Fruit fly (Drosophila melanogaster) whole organism, prepupa: Measurements from ENCODE around the gene Atac3.

Experiments
- CG10669 ChIP-seq: fragments of 200-800 bp; sonication (Bioruptor generic); optimal IDR thresholded peaks from 3 replicates; lab custom pipeline; 2018; ENCODE audit warnings: missing biosample characterization, mild to moderate bottlenecking, missing genetic modification characterization, moderate library complexity
- CG11294 ChIP-seq: fragments of 200-800 bp; sonication (Bioruptor generic); IDR thresholded peaks from 2 replicates; pipeline ENCODE4 v1.3.6; 2022; ENCODE audit warnings: missing biosample characterization, missing genetic modification characterization
- CG11762 ChIP-seq: fragments of 200-800 bp; sonication (Bioruptor generic); optimal IDR thresholded peaks from 3 replicates; lab custom pipeline; 2016; ENCODE audit warnings: missing biosample characterization, missing genetic modification characterization; ENCODE audit not compliant: insufficient read depth
- CG15336 ChIP-seq: fragments of 200-800 bp; sonication (Bioruptor generic); IDR thresholded peaks from 2 replicates; pipeline ENCODE4 v1.3.6; 2022; ENCODE audit warnings: missing biosample characterization, missing genetic modification characterization
- CG1621 ChIP-seq: fragments of 200-800 bp; sonication (Bioruptor generic); optimal IDR thresholded peaks from 3 replicates; lab custom pipeline; 2018; ENCODE audit warnings: missing biosample characterization, mild to moderate bottlenecking, missing genetic modification characterization
- CG3032 ChIP-seq: fragments of 200-800 bp; optimal IDR thresholded peaks from 2 replicates; lab custom pipeline; 2019; ENCODE audit warnings: missing biosample characterization, mild to moderate bottlenecking, missing genetic modification characterization, moderate library complexity
- CG31627 ChIP-seq: fragments of 200-800 bp; sonication (Bioruptor generic); optimal IDR thresholded peaks from 3 replicates; lab custom pipeline; 2016; ENCODE audit warnings: missing biosample characterization, missing genetic modification characterization
- CG34406 ChIP-seq: fragments of 200-800 bp; sonication (Bioruptor generic); optimal IDR thresholded peaks from 3 replicates; lab custom pipeline; 2016; ENCODE audit warnings: missing biosample characterization, missing genetic modification characterization
- CG3919 ChIP-seq: fragments of 200-800 bp; sonication (Bioruptor generic); optimal IDR thresholded peaks from 3 replicates; lab custom pipeline; 2016; ENCODE audit warnings: missing biosample characterization, missing genetic modification characterization
- CG4318 ChIP-seq: fragments of 200-800 bp; sonication (Bioruptor generic); optimal IDR thresholded peaks from 3 replicates; lab custom pipeline; 2017; ENCODE audit warnings: missing biosample characterization, mild to moderate bottlenecking, missing genetic modification characterization
- CG6163 ChIP-seq: fragments of 200-800 bp; sonication (Bioruptor generic); IDR thresholded peaks from 3 replicates; pipeline ENCODE4 v1.3.6; 2022; ENCODE audit warnings: missing biosample characterization, missing genetic modification characterization
- CG6276 ChIP-seq: fragments of 200-800 bp; sonication (Bioruptor generic); optimal IDR thresholded peaks from 2 replicates; lab custom pipeline; 2017; ENCODE audit warnings: missing biosample characterization, mild to moderate bottlenecking, missing genetic modification characterization
- CG6792 ChIP-seq: fragments of 200-800 bp; sonication (Bioruptor generic); optimal IDR thresholded peaks from 3 replicates; lab custom pipeline; 2016; ENCODE audit warnings: missing biosample characterization, missing genetic modification characterization
- CG6854 ChIP-seq: fragments of 200-800 bp; sonication (Bioruptor generic); optimal IDR thresholded peaks from 2 replicates; lab custom pipeline; 2017; ENCODE audit warnings: missing biosample characterization, mild to moderate bottlenecking, missing genetic modification characterization
- CG8119 ChIP-seq: fragments of 200-800 bp; sonication (Bioruptor generic); IDR thresholded peaks from 3 replicates; pipeline ENCODE4 v1.3.6; 2022; ENCODE audit warnings: missing biosample characterization, missing genetic modification characterization
- CG8319 ChIP-seq: fragments of 200-800 bp; sonication (Bioruptor generic); optimal IDR thresholded peaks from 3 replicates; lab custom pipeline; 2016; ENCODE audit warnings: missing biosample characterization, missing genetic modification characterization
- CG9139 ChIP-seq: fragments of 200-800 bp; sonication (Bioruptor generic); optimal IDR thresholded peaks from 3 replicates; lab custom pipeline; 2017; ENCODE audit warnings: missing biosample characterization, mild to moderate bottlenecking, missing genetic modification characterization
- Eip75B ChIP-seq: fragments of 200-800 bp; sonication (Bioruptor generic); optimal IDR thresholded peaks from 3 replicates; lab custom pipeline; 2016; ENCODE audit warnings: missing biosample characterization, missing genetic modification characterization
- Eip93F ChIP-seq: fragments of 200-800 bp; sonication (Bioruptor generic); optimal IDR thresholded peaks from 2 replicates; lab custom pipeline; 2016; ENCODE audit warnings: missing biosample characterization, mild to moderate bottlenecking, missing genetic modification characterization
- Ets21C ChIP-seq: fragments of 200-800 bp; sonication (Bioruptor generic); optimal IDR thresholded peaks from 3 replicates; lab custom pipeline; 2016; ENCODE audit warnings: missing biosample characterization, missing genetic modification characterization
- Ets96B ChIP-seq: fragments of 200-800 bp; optimal IDR thresholded peaks from 2 replicates; lab custom pipeline; 2019; ENCODE audit warnings: missing biosample characterization, mild to moderate bottlenecking, missing genetic modification characterization, moderate library complexity
- Gug ChIP-seq: fragments of 200-800 bp; sonication (Bioruptor generic); IDR thresholded peaks from 2 replicates; pipeline ENCODE4 v1.3.6; 2022; ENCODE audit warnings: missing biosample characterization, missing genetic modification characterization
- Hr38 ChIP-seq: sonication (Bioruptor generic); optimal IDR thresholded peaks from 2 replicates; lab custom pipeline; 2016; ENCODE audit warnings: missing biosample characterization, missing genetic modification characterization
- Hr39 ChIP-seq: fragments of 200-800 bp; sonication (Bioruptor generic); optimal IDR thresholded peaks from 2 replicates; lab custom pipeline; 2016; ENCODE audit warnings: missing biosample characterization, missing genetic modification characterization
- Hr4 ChIP-seq: fragments of 200-800 bp; sonication (Bioruptor generic); optimal IDR thresholded peaks from 3 replicates; lab custom pipeline; 2016; ENCODE audit warnings: missing biosample characterization, missing genetic modification characterization
- Met ChIP-seq: fragments of 200-800 bp; sonication (Bioruptor generic); optimal IDR thresholded peaks from 3 replicates; lab custom pipeline; 2016; ENCODE audit warnings: missing biosample characterization, missing genetic modification characterization
- OdsH ChIP-seq: fragments of 200-800 bp; sonication (Bioruptor generic); optimal IDR thresholded peaks from 3 replicates; lab custom pipeline; 2016; ENCODE audit warnings: missing biosample characterization, missing genetic modification characterization
- achi ChIP-seq: fragments of 200-800 bp; sonication (Bioruptor generic); optimal IDR thresholded peaks from 3 replicates; lab custom pipeline; 2016; ENCODE audit warnings: missing biosample characterization, missing genetic modification characterization
- acj6 ChIP-seq: fragments of 200-800 bp; sonication (Bioruptor generic); optimal IDR thresholded peaks from 3 replicates; lab custom pipeline; 2016; ENCODE audit warnings: missing biosample characterization, missing genetic modification characterization
- cyc ChIP-seq: fragments of 200-800 bp; sonication (Bioruptor generic); optimal IDR thresholded peaks from 3 replicates; lab custom pipeline; 2016; ENCODE audit warnings: missing biosample characterization, missing genetic modification characterization
- eg ChIP-seq: fragments of 200-800 bp; sonication (Bioruptor generic); IDR thresholded peaks from 3 replicates; pipeline ENCODE4 v1.3.6; 2022; ENCODE audit warnings: missing biosample characterization, missing genetic modification characterization
- fd59A ChIP-seq: fragments of 200-800 bp; sonication (Bioruptor generic); optimal IDR thresholded peaks from 2 replicates; lab custom pipeline; 2017; ENCODE audit warnings: missing biosample characterization, mild to moderate bottlenecking, missing genetic modification characterization, missing genetic modification reagents
- pdm3 ChIP-seq: fragments of 200-800 bp; sonication (Bioruptor generic); optimal IDR thresholded peaks from 3 replicates; lab custom pipeline; 2016; ENCODE audit warnings: missing biosample characterization, missing genetic modification characterization
- salr ChIP-seq, 2 experiments: fragments of 200-800 bp; sonication (Bioruptor generic); optimal IDR thresholded peaks; 3 replicates each; lab custom pipeline; 2016 to 2018; ENCODE audit warnings: missing biosample characterization in 2 of 2, missing genetic modification characterization in 2 of 2, mild to moderate bottlenecking in 1 of 2
- ss ChIP-seq, 2 experiments: fragments of 200-800 bp; sonication (Bioruptor generic); optimal IDR thresholded peaks; 2 replicates in 1 of 2; 3 replicates in 1 of 2; lab custom pipeline; 2017 to 2018; ENCODE audit warnings: mild to moderate bottlenecking in 2 of 2, missing biosample characterization in 2 of 2, missing genetic modification characterization in 2 of 2, moderate library complexity in 1 of 2
- topi ChIP-seq: fragments of 200-800 bp; sonication (Bioruptor generic); optimal IDR thresholded peaks from 3 replicates; lab custom pipeline; 2016; ENCODE audit warnings: missing biosample characterization, missing genetic modification characterization
- vri ChIP-seq: fragments of 200-800 bp; sonication (Bioruptor generic); optimal IDR thresholded peaks from 3 replicates; lab custom pipeline; 2016; ENCODE audit warnings: missing biosample characterization, mild to moderate bottlenecking, missing genetic modification characterization

The Atac3 gene

DNA sequence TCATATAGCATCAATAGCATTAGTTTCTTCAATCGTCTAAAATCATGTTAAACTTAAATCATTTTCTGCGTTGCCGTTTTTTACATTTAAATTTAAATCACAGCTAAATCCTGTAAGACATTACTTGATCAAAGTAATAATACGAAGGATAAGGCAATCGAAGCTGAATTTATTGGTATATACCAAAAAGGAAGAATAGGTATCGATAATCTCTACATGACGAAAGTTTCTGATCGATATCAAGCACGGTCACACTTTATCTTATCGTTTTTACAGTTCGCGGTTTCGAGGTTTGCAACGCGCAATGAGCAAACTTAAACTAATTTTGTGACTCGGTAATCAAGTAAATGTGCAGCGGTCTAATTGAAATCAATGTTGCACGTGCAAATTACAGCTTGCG lies at the start of gene Atac3, which contains the start of gene Ptpmeg:
Gene Atac3 (minus strand): TSS at position 160 of the 400 bp plus-strand sequence.
Gene Ptpmeg (plus strand): TSS at position 265 of the 400 bp plus-strand sequence.
- TF ChIP-seq Ets21C (GFP tag; lab: Kevin White, UChicago) (no peak), pdm3 (GFP tag; lab: Kevin White, UChicago) (no peak), CG11762 (GFP tag; lab: Kevin White, UChicago) (no peak), CG6854 (no peak), Hr38 (no peak), Gug (GFP tag; lab: Robert Waterston, UW) (no peak), eg (GFP tag; lab: Robert Waterston, UW) (no peak), CG11294 (no peak), CG6276 (GFP tag; lab: Kevin White, UChicago) (no peak)
- TF ChIP-seq, all 60 proteins: peak for 0

- TF ChIP-seq cyc (GFP tag; lab: Kevin White, UChicago) (no peak), salr (GFP tag; optimal IDR thresholded peaks at IDR 0.05; lab: Kevin White, UChicago) (no peak), Ets96B (tag; lab: Kevin White, UChicago) (no peak), CG11762 (GFP tag; lab: Kevin White, UChicago) (no peak), CG8319 (GFP tag; lab: Kevin White, UChicago) (no peak), CG4318 (no peak), ss (GFP tag; optimal IDR thresholded peaks at IDR 0.05; lab: Kevin White, UChicago) (no peak), CG3919 (GFP tag; lab: Kevin White, UChicago) (no peak), Hr39 (GFP tag; lab: Kevin White, UChicago) (no peak), achi (GFP tag; lab: Kevin White, UChicago) (no peak), vri (GFP tag; lab: Kevin White, UChicago) (no peak), Eip93F (GFP tag; lab: Kevin White, UChicago) (no peak), CG6792 (GFP tag; lab: Kevin White, UChicago) (no peak), topi (GFP tag; lab: Kevin White, UChicago) (no peak), Eip75B (GFP tag; lab: Kevin White, UChicago) (no peak)
Observed at dm6 chr3L:375672-376071, 47.9 kb upstream of the Atac3 start.

- TF ChIP-seq Met (GFP tag; lab: Kevin White, UChicago) (no peak), CG15336 (no peak), CG11762 (GFP tag; lab: Kevin White, UChicago) (no peak)
Observed at dm6 chr3L:374582-374981, 46.8 kb upstream of the Atac3 start.

DNA sequence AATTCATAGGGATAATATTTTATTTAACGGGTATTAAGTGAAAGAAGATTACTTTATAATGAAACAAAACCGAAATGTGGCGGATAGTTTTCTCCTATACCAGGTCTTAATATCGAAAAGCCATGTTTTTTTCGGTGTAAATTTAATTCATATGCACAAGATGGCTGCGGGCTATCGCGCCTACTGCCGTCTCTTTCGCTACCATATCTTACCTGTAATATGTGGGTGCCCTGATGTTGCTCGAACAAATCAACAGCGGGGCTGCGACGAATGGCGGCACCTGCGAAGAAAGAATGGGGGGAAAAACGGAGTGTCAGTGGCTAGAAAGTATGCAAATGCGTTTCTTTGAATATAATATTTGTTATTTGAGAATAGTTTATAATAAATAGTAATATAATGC lies 43.4 kb upstream of the Atac3 start:
- TF ChIP-seq CG6163 (GFP tag; lab: Robert Waterston, UW), result no peak
- TF ChIP-seq OdsH (GFP tag; lab: Kevin White, UChicago), result no peak
- TF ChIP-seq CG8119 (GFP tag; lab: Robert Waterston, UW), result no peak
- no peak for TF ChIP-seq CG31627 (GFP tag; lab: Kevin White, UChicago)
- no peak for TF ChIP-seq CG9139
- TF ChIP-seq CG11294, result no peak
- no peak for TF ChIP-seq Hr39 (GFP tag; lab: Kevin White, UChicago)
- TF ChIP-seq CG3032 (tag; lab: Kevin White, UChicago), result no peak
- TF ChIP-seq CG1621 (tag; lab: Kevin White, UChicago), result no peak

- TF ChIP-seq Hr4 (GFP tag; lab: Kevin White, UChicago), result no peak
- no peak for TF ChIP-seq acj6 (GFP tag; lab: Kevin White, UChicago)
- no peak for TF ChIP-seq CG10669 (GFP tag; lab: Kevin White, UChicago)
- TF ChIP-seq Gug (GFP tag; lab: Robert Waterston, UW), result no peak
- no peak for TF ChIP-seq CG34406 (GFP tag; lab: Kevin White, UChicago)
- no peak for TF ChIP-seq Eip75B (GFP tag; lab: Kevin White, UChicago)
- TF ChIP-seq Hr39 (GFP tag; lab: Kevin White, UChicago), result no peak
- TF ChIP-seq fd59A (GFP tag; lab: Kevin White, UChicago), result no peak
Observed at dm6 chr3L:366337-366736, 38.5 kb upstream of the Atac3 start, which contains the start of gene CG13884. CG13884 (minus strand) TSS chr3L:366437.
